Worm (Caenorhabditis elegans) whole organism, L4 larva: ENCODE measurements around the gene sri-26.

ENCODE experiments used
- lin-15B ChIP-seq: fragments of 150-350 bp; sonication (generic microtip); optimal IDR thresholded peaks from 3 replicates; lab custom pipeline; 2014; ENCODE audit warnings: missing biosample characterization, missing genetic modification characterization
- madf-9 ChIP-seq: fragments of 200-800 bp; sonication (Bioruptor generic); conservative IDR thresholded peaks from 2 replicates; pipeline ENCODE4 v1.3.6; 2022; ENCODE audit warnings: missing genetic modification reagents, missing genetic modification characterization, missing compliant biosample characterization
- nhr-237 ChIP-seq: sonication (generic microtip); optimal IDR thresholded peaks from 2 replicates; lab custom pipeline; 2017; ENCODE audit warnings: missing biosample characterization, missing genetic modification characterization
- nhr-28 ChIP-seq: fragments of 150-350 bp; optimal IDR thresholded peaks from 2 replicates; lab custom pipeline; 2014; ENCODE audit warnings: missing biosample characterization, missing genetic modification characterization
- pha-4 ChIP-seq, 2 experiments: fragments of 150-350 bp in 1 of 2; fragments of 200-800 bp in 1 of 2; sonication (Bioruptor generic) in 1 of 2; IDR thresholded peaks in 1 of 2; optimal IDR thresholded peaks in 1 of 2; 2 replicates each; pipeline versions ENCODE4 v1.3.6 to Lab custom; 2014 to 2022; ENCODE audit warnings: missing genetic modification characterization in 2 of 2, missing genetic modification reagents in 2 of 2, missing biosample characterization in 1 of 2, missing compliant biosample characterization in 1 of 2
- snpc-4 ChIP-seq: fragments of 150-350 bp; optimal IDR thresholded peaks from 2 replicates; lab custom pipeline; 2014; ENCODE audit warnings: missing biosample characterization, missing genetic modification characterization

ce11 chrV:15232200-15232599, 16.9 kb downstream of the sri-26 start, which contains the start of gene srw-13:
- TF ChIP-seq lin-15B (tag; lab: Kevin White, UChicago) (no peak), pha-4 (GFP tag; IDR thresholded peaks at IDR 0.05; lab: Robert Waterston, UW) (no peak), pha-4 (tag; optimal IDR thresholded peaks at IDR 0.05; lab: Kevin White, UChicago) (no peak), madf-9 (GFP tag; lab: Robert Waterston, UW) (no peak), nhr-237 (tag; lab: Kevin White, UChicago) (no peak), snpc-4 (tag; lab: Kevin White, UChicago) (no peak), nhr-28 (tag; lab: Kevin White, UChicago) (no peak)
